Worm (Caenorhabditis elegans) whole organism, L4/young adult: Measurements from ENCODE around the gene nep-13.

Source experiments
- dao-5 ChIP-seq: sonication (generic microtip); optimal IDR thresholded peaks from 2 replicates; lab custom pipeline; 2016; ENCODE audit warnings: missing genotype, missing genetic modification characterization, moderate library complexity, missing compliant biosample characterization
- him-1 ChIP-seq: sonication (generic microtip); optimal IDR thresholded peaks from 2 replicates; lab custom pipeline; 2016; ENCODE audit warnings: missing genotype, missing genetic modification reagents, missing genetic modification characterization, missing compliant biosample characterization

DNA sequence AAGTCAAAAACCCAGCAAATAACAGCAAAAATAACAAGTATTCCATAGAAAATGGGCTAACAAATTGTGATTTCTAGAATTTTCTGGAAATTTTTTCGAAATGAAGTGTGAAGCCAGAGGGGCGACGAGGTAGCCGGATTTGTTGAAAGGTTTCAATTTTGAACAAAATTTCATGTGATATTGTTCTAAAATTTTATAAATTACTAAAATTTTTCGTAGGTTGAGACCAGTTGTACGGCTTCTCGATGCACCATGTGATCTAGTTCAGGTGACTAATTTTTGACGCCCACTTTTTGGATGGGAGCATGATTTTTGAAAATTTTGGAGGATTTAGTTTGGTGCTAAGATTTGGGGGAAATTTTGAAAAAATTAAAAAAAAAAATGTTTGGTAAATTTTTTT, 23.2 kb upstream of the nep-13 start, which contains the start of gene gcy-19:
- no peak for TF ChIP-seq him-1 (tag; lab: Kevin White, UChicago)
- no peak for TF ChIP-seq dao-5 (tag; lab: Kevin White, UChicago)
